Worm (Caenorhabditis elegans) whole organism, L4/young adult: ENCODE measurements around the gene arrd-19.

Source experiments
- W03F9.2 ChIP-seq: fragments of 150-350 bp; optimal IDR thresholded peaks from 2 replicates; lab custom pipeline; 2014; ENCODE audit warnings: missing biosample characterization, missing genetic modification characterization
- dao-5 ChIP-seq: sonication (generic microtip); optimal IDR thresholded peaks from 2 replicates; lab custom pipeline; 2016; ENCODE audit warnings: missing genotype, missing genetic modification characterization, moderate library complexity, missing compliant biosample characterization
- him-1 ChIP-seq: sonication (generic microtip); optimal IDR thresholded peaks from 2 replicates; lab custom pipeline; 2016; ENCODE audit warnings: missing genotype, missing genetic modification reagents, missing genetic modification characterization, missing compliant biosample characterization

- TF ChIP-seq dao-5 = no peak
- TF ChIP-seq him-1 (tag; lab: Kevin White, UChicago) = no peak
- TF ChIP-seq W03F9.2 (tag; lab: Kevin White, UChicago) = no peak
These were observed 32.2 kb upstream of the arrd-19 start for ce11 chrV:3347486-3347885.
